Worm (Caenorhabditis elegans) whole organism, L3 larva: ENCODE results near the gene xpf-1.

Source experiments
- R02D3.7 ChIP-seq: fragments of 150-350 bp; optimal IDR thresholded peaks from 2 replicates; lab custom pipeline; 2014; ENCODE audit warnings: missing biosample characterization, missing genetic modification characterization
- ZK546.5 ChIP-seq: sonication (generic microtip); optimal IDR thresholded peaks from 2 replicates; lab custom pipeline; 2017; ENCODE audit warnings: missing biosample characterization, missing genetic modification characterization
- aly-2 ChIP-seq: fragments of 150-350 bp; optimal IDR thresholded peaks from 2 replicates; lab custom pipeline; 2014; ENCODE audit warnings: missing biosample characterization, missing genetic modification characterization
- ama-1 ChIP-seq: fragments of 150-350 bp; optimal IDR thresholded peaks from 2 replicates; lab custom pipeline; 2018
- ceh-16 ChIP-seq: sonication (generic microtip); optimal IDR thresholded peaks from 2 replicates; lab custom pipeline; 2017; ENCODE audit warnings: missing biosample characterization, missing genetic modification characterization
- ceh-28 ChIP-seq: fragments of 150-350 bp; optimal IDR thresholded peaks from 2 replicates; lab custom pipeline; 2014; ENCODE audit warnings: missing biosample characterization, missing genetic modification reagents, missing genetic modification characterization
- ceh-82 ChIP-seq: fragments of 150-350 bp; optimal IDR thresholded peaks from 2 replicates; lab custom pipeline; 2014; ENCODE audit warnings: missing biosample characterization, missing genetic modification characterization
- ceh-9 ChIP-seq: sonication (generic microtip); optimal IDR thresholded peaks from 2 replicates; lab custom pipeline; 2018; ENCODE audit warnings: missing biosample characterization, missing genetic modification characterization
- egl-27 ChIP-seq: sonication (generic microtip); optimal IDR thresholded peaks from 4 replicates; lab custom pipeline; 2017; ENCODE audit warnings: missing biosample characterization, missing genetic modification reagents, missing genetic modification characterization
- egl-5 ChIP-seq: fragments of 150-350 bp; optimal IDR thresholded peaks from 2 replicates; lab custom pipeline; 2017; ENCODE audit warnings: missing biosample characterization, missing genetic modification reagents, missing genetic modification characterization, inconsistent platforms
- elt-1 ChIP-seq: fragments of 150-350 bp; optimal IDR thresholded peaks from 2 replicates; lab custom pipeline; 2014; ENCODE audit warnings: missing biosample characterization, missing genetic modification characterization
- elt-2 ChIP-seq: sonication (generic microtip); optimal IDR thresholded peaks from 2 replicates; lab custom pipeline; 2016; ENCODE audit warnings: missing genetic modification reagents, mild to moderate bottlenecking, missing genetic modification characterization, missing compliant biosample characterization
- elt-3 ChIP-seq, 3 experiments: fragments of 150-350 bp in 1 of 3; sonication (generic microtip) in 2 of 3; optimal IDR thresholded peaks; 2 replicates in 2 of 3; 4 replicates in 1 of 3; lab custom pipeline; 2014 to 2017; ENCODE audit warnings: missing biosample characterization in 3 of 3, missing genetic modification characterization in 3 of 3
- eor-1 ChIP-seq, 2 experiments: fragments of 150-350 bp; optimal IDR thresholded peaks; 2 replicates each; lab custom pipeline; 2014 to 2018; ENCODE audit warnings: missing biosample characterization in 2 of 2, missing genetic modification characterization in 2 of 2
- fkh-10 ChIP-seq: sonication (generic microtip); optimal IDR thresholded peaks from 2 replicates; lab custom pipeline; 2017; ENCODE audit warnings: missing biosample characterization, missing genetic modification reagents, missing genetic modification characterization
- fkh-2 ChIP-seq: fragments of 150-350 bp; optimal IDR thresholded peaks from 2 replicates; lab custom pipeline; 2014; ENCODE audit warnings: missing biosample characterization, missing genetic modification reagents, missing genetic modification characterization
- hmg-11 ChIP-seq: sonication (generic microtip); optimal IDR thresholded peaks from 2 replicates; lab custom pipeline; 2016; ENCODE audit warnings: missing genetic modification characterization, missing compliant biosample characterization
- jun-1 ChIP-seq: fragments of 150-350 bp; optimal IDR thresholded peaks from 2 replicates; lab custom pipeline; 2014; ENCODE audit warnings: missing biosample characterization, missing genetic modification reagents, missing genetic modification characterization
- lin-15B ChIP-seq: fragments of 150-350 bp; optimal IDR thresholded peaks from 2 replicates; lab custom pipeline; 2014; ENCODE audit warnings: missing biosample characterization, missing genetic modification characterization
- lin-39 ChIP-seq: fragments of 150-350 bp; optimal IDR thresholded peaks from 2 replicates; lab custom pipeline; 2018; ENCODE audit warnings: missing biosample characterization, missing genetic modification reagents, missing genetic modification characterization
- lsy-12 ChIP-seq: sonication (generic microtip); optimal IDR thresholded peaks from 2 replicates; lab custom pipeline; 2016; ENCODE audit warnings: mild to moderate bottlenecking, missing genetic modification characterization, missing compliant biosample characterization
- mdl-1 ChIP-seq: fragments of 150-350 bp; optimal IDR thresholded peaks from 2 replicates; lab custom pipeline; 2014; ENCODE audit warnings: missing biosample characterization, missing genetic modification characterization
- mml-1 ChIP-seq: fragments of 150-350 bp; sonication (generic microtip); optimal IDR thresholded peaks from 3 replicates; lab custom pipeline; 2014; ENCODE audit warnings: missing biosample characterization, missing genetic modification characterization
- nfya-1 ChIP-seq: sonication (generic microtip); optimal IDR thresholded peaks from 2 replicates; lab custom pipeline; 2017; ENCODE audit warnings: missing genetic modification characterization, mild to moderate bottlenecking, missing compliant biosample characterization, antibody characterized with exemption, moderate library complexity; ENCODE audit not compliant: insufficient read depth
- nhr-11 ChIP-seq: fragments of 150-350 bp; optimal IDR thresholded peaks from 2 replicates; lab custom pipeline; 2014; ENCODE audit warnings: missing biosample characterization, missing genetic modification characterization
- nhr-12 ChIP-seq: fragments of 150-350 bp; optimal IDR thresholded peaks from 2 replicates; lab custom pipeline; 2014; ENCODE audit warnings: missing biosample characterization, missing genetic modification characterization
- nhr-23 ChIP-seq: fragments of 150-350 bp; optimal IDR thresholded peaks from 2 replicates; lab custom pipeline; 2014; ENCODE audit warnings: missing biosample characterization, missing genetic modification reagents, missing genetic modification characterization
- nhr-237 ChIP-seq: fragments of 150-350 bp; optimal IDR thresholded peaks from 2 replicates; lab custom pipeline; 2014; ENCODE audit warnings: missing biosample characterization, missing genetic modification characterization
- nhr-25 ChIP-seq: sonication (generic microtip); optimal IDR thresholded peaks from 2 replicates; lab custom pipeline; 2017; ENCODE audit warnings: missing biosample characterization, missing genetic modification characterization
- nhr-28 ChIP-seq: fragments of 150-350 bp; optimal IDR thresholded peaks from 2 replicates; lab custom pipeline; 2014; ENCODE audit warnings: missing biosample characterization, missing genetic modification characterization
- nhr-43 ChIP-seq: sonication (generic microtip); optimal IDR thresholded peaks from 2 replicates; lab custom pipeline; 2016; ENCODE audit warnings: mild to moderate bottlenecking, missing genetic modification characterization, missing compliant biosample characterization; ENCODE audit not compliant: poor library complexity, severe bottlenecking
- nhr-67 ChIP-seq: fragments of 150-350 bp; optimal IDR thresholded peaks from 2 replicates; lab custom pipeline; 2014; ENCODE audit warnings: missing biosample characterization, missing genetic modification characterization
- nhr-76 ChIP-seq: fragments of 150-350 bp; sonication (generic microtip); optimal IDR thresholded peaks from 5 replicates; lab custom pipeline; 2014; ENCODE audit warnings: missing biosample characterization, missing genetic modification characterization
- nhr-77 ChIP-seq: fragments of 150-350 bp; optimal IDR thresholded peaks from 2 replicates; lab custom pipeline; 2014; ENCODE audit warnings: missing biosample characterization, missing genetic modification characterization
- pqm-1 ChIP-seq: fragments of 150-350 bp; optimal IDR thresholded peaks from 2 replicates; lab custom pipeline; 2017; ENCODE audit warnings: missing biosample characterization, missing genetic modification characterization, inconsistent platforms
- sea-2 ChIP-seq: fragments of 150-350 bp; sonication (generic microtip); optimal IDR thresholded peaks from 4 replicates; lab custom pipeline; 2014; ENCODE audit warnings: missing biosample characterization, missing genetic modification reagents, missing genetic modification characterization
- skn-1 ChIP-seq: fragments of 150-350 bp; optimal IDR thresholded peaks from 2 replicates; lab custom pipeline; 2014; ENCODE audit warnings: missing biosample characterization, missing genetic modification characterization
- snpc-4 ChIP-seq: fragments of 150-350 bp; optimal IDR thresholded peaks from 2 replicates; lab custom pipeline; 2014; ENCODE audit warnings: missing biosample characterization, missing genetic modification characterization
- tbx-2 ChIP-seq: sonication (generic microtip); optimal IDR thresholded peaks from 2 replicates; lab custom pipeline; 2016; ENCODE audit warnings: mild to moderate bottlenecking, missing genetic modification characterization, missing compliant biosample characterization
- unc-62 ChIP-seq: fragments of 150-350 bp; sonication (generic microtip); optimal IDR thresholded peaks from 4 replicates; lab custom pipeline; 2014; ENCODE audit warnings: missing biosample characterization, missing genetic modification reagents, missing genetic modification characterization
- ztf-4 ChIP-seq: fragments of 150-350 bp; optimal IDR thresholded peaks from 2 replicates; lab custom pipeline; 2014; ENCODE audit warnings: missing biosample characterization, missing genetic modification characterization

xpf-1 gene

DNA sequence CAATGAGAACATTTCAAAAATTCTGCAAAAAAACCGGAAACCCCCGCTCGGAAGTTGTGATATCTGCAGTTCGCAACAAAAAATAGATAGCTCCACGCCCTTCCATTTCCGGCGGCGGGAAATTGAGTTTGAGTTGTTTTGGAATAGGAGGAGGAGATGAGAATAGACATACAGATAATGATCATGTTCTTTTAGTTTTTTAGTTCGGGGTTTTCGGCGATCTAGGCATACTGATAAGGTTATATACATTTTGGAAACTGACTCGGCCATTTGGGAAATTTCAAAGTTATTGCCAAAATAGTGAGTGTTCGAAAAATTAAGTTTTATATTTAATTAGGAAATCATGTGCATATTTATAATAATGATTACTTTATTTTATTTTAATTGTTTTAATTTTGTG, 37.9 kb downstream of the xpf-1 start:
- peak; percentile 74 for TF ChIP-seq elt-1 (tag; lab: Kevin White, UChicago)
- TF ChIP-seq ceh-16 (tag; lab: Kevin White, UChicago): no peak
- TF ChIP-seq sea-2 (GFP tag; lab: Kevin White, UChicago): no peak
- no peak for TF ChIP-seq ama-1 (lab: Kevin White, UChicago)
- TF ChIP-seq ztf-4: no peak
- TF ChIP-seq nhr-28 (tag; lab: Kevin White, UChicago): no peak

DNA sequence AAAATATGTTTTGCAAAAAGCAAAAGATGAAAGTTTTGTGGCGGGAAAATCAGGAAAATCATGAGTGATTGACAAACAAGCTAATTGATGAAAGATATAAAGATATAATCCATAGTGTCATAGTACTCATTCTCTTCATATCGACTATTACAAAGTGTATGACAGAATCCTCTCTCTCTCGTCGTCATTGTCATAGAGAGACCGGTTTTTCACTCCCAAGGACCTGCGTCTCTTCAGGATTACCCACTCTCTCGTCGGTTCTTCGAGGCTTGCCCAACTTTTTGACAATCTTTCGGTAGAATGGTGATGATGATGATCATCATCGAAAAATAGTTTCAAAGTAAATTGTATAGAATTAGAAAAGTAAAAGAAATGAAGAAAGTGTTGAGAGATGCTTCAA, 41.4 kb downstream of the xpf-1 start:
- peak; percentile 17 for TF ChIP-seq unc-62 (GFP tag; lab: Kevin White, UChicago)
- TF ChIP-seq egl-27 (tag; lab: Kevin White, UChicago): no peak
- TF ChIP-seq nfya-1 (tag; lab: Kevin White, UChicago): peak; percentile 36
- TF ChIP-seq lin-15B (tag; lab: Kevin White, UChicago): no peak
- peak; percentile 88 for TF ChIP-seq nhr-25
- TF ChIP-seq ceh-28 (tag; lab: Kevin White, UChicago): no peak
- TF ChIP-seq ztf-4: no peak
- no peak for TF ChIP-seq ama-1 (lab: Kevin White, UChicago)
- no peak for TF ChIP-seq nhr-12 (tag; lab: Kevin White, UChicago)
- TF ChIP-seq pqm-1 (tag; lab: Kevin White, UChicago): no peak
- no peak for TF ChIP-seq mdl-1
- TF ChIP-seq nhr-77 (tag; lab: Kevin White, UChicago): no peak
- TF ChIP-seq nhr-237 (tag; lab: Kevin White, UChicago): no peak
- no peak for TF ChIP-seq elt-2 (tag; lab: Kevin White, UChicago)
- no peak for TF ChIP-seq nhr-76
- TF ChIP-seq nhr-43 (tag; lab: Kevin White, UChicago): peak; percentile 79
- TF ChIP-seq nhr-23 (tag; lab: Kevin White, UChicago): peak; percentile 83
- no peak for TF ChIP-seq nhr-28 (tag; lab: Kevin White, UChicago)
- TF ChIP-seq aly-2 (tag; lab: Kevin White, UChicago): no peak
- no peak for TF ChIP-seq eor-1 (tag; optimal IDR thresholded peaks at IDR 0.05; lab: Kevin White, UChicago)
- no peak for TF ChIP-seq elt-3 (tag; optimal IDR thresholded peaks at IDR 0.05; lab: Kevin White, UChicago)

DNA sequence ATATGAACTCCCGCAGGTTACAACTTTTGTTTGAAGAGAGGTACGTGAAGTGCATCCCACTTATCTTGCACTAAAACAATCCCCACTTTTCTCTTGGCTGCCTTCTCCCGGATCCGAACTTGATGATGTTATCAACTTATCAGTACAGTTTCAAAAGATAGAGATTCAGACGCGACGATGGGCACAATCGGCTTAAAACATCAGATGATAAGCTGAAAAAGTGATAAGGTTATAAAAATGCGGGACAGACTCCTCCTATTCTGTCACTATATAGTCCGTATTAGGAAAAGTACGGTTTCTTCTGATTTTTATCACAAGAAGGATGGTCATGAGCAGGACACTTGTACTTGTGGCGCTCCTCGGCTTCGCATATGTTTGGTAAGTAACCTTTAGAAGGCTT, 43.2 kb downstream of the xpf-1 start, which contains the start of gene ctsa-1.2:
TSS of gene ctsa-1.2 (plus strand) at position 160 of the 400 bp plus-strand sequence.
- TF ChIP-seq pqm-1 (tag; lab: Kevin White, UChicago) (peak; percentile 94), elt-2 (tag; lab: Kevin White, UChicago) (peak; percentile 94), ceh-9 (no peak), lin-15B (tag; lab: Kevin White, UChicago) (no peak), elt-3 (tag; optimal IDR thresholded peaks at IDR 0.05; lab: Kevin White, UChicago) (no peak)
- TF ChIP-seq, all 47 proteins: peak for 2

DNA sequence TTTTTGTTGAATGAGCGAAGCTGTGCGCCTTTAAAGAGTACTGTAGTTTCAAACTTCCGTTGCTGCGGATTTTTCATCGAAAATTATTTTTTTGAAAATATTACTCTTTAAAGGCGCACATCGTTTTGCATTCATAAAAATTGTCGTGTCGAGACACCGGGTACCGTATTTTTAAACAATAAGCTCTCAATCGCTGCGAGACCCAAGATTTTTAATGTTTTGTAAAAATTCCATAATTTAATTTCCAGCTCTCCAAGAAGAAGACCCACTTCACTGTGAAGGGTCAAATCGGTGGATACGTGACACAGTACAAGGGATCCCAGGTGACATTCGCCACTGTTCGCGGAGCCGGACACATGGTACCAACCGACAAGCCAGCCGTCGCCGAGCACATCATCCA, 46.3 kb downstream of the xpf-1 start:
- TF ChIP-seq nhr-77 (tag; lab: Kevin White, UChicago) (no peak), nhr-12 (tag; lab: Kevin White, UChicago) (no peak)

DNA sequence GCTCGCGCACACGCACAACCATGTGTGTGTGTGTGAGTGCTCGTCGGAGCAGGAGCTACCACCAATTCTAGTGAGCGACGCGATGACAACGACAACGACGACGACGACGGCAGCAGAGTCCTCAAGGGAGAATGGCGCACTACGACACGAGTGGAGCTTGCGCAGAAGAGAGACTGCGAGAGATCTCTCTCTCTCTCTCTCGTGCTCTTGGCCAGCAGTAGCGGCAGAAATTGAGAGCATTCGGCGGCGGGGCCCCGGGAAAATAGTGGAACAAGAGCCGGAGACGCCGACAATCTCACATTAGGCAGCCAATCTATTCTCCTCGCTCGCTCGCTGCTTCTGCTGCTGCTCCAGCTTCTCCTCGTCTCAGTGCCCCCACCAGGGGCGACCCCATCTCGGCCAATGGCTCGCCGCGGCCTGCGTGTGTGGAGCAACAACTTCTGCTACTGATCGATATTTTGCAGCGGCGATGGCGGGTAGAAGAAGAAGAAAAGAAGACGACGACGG, 50.9 kb downstream of the xpf-1 start:
- peak; percentile 50 for TF ChIP-seq egl-5
- TF ChIP-seq eor-1 (tag; optimal IDR thresholded peaks at IDR 0.05; lab: Kevin White, UChicago): no peak
- TF ChIP-seq mml-1 (tag; lab: Kevin White, UChicago): no peak
- TF ChIP-seq elt-3 (tag; optimal IDR thresholded peaks at IDR 0.05; lab: Kevin White, UChicago): no peak
- no peak for TF ChIP-seq nhr-11
- TF ChIP-seq skn-1 (tag; lab: Kevin White, UChicago): peak; percentile 9
- no peak for TF ChIP-seq fkh-2
- peak; percentile 15 for TF ChIP-seq mdl-1
- TF ChIP-seq ZK546.5 (tag; lab: Kevin White, UChicago): no peak
- TF ChIP-seq aly-2 (tag; lab: Kevin White, UChicago): no peak
- TF ChIP-seq R02D3.7: no peak
- TF ChIP-seq elt-1 (tag; lab: Kevin White, UChicago): peak; percentile 4
- TF ChIP-seq pqm-1 (tag; lab: Kevin White, UChicago): no peak
- TF ChIP-seq ama-1 (lab: Kevin White, UChicago): peak; percentile 69
- TF ChIP-seq nhr-76: no peak
- TF ChIP-seq nhr-28 (tag; lab: Kevin White, UChicago): no peak
- no peak for TF ChIP-seq nhr-237 (tag; lab: Kevin White, UChicago)
- TF ChIP-seq elt-2 (tag; lab: Kevin White, UChicago): no peak
- no peak for TF ChIP-seq jun-1 (tag; lab: Kevin White, UChicago)
- TF ChIP-seq lin-15B (tag; lab: Kevin White, UChicago): peak; percentile 24
- TF ChIP-seq lin-39: peak; percentile 92
- no peak for TF ChIP-seq unc-62 (GFP tag; lab: Kevin White, UChicago)
- TF ChIP-seq lsy-12 (tag; lab: Kevin White, UChicago): peak; percentile 59
- no peak for TF ChIP-seq ceh-16 (tag; lab: Kevin White, UChicago)
- no peak for TF ChIP-seq nhr-67 (tag; lab: Kevin White, UChicago)
- TF ChIP-seq fkh-10 (GFP tag; lab: Kevin White, UChicago): peak; percentile 30
- peak; percentile 47 for TF ChIP-seq tbx-2 (tag; lab: Kevin White, UChicago)
- peak; percentile 53 for TF ChIP-seq ceh-82 (tag; lab: Kevin White, UChicago)
- TF ChIP-seq nhr-77 (tag; lab: Kevin White, UChicago): no peak
- TF ChIP-seq sea-2 (GFP tag; lab: Kevin White, UChicago): peak; percentile 32
- no peak for TF ChIP-seq nhr-43 (tag; lab: Kevin White, UChicago)
- TF ChIP-seq ceh-28 (tag; lab: Kevin White, UChicago): peak; percentile 32
- peak; percentile 8 for TF ChIP-seq snpc-4
- peak; percentile 70 for TF ChIP-seq hmg-11 (tag; lab: Kevin White, UChicago)
